Worm (Caenorhabditis elegans) whole organism, L1 larva: ENCODE measurements around the gene T22F3.10.

ENCODE experiments used
- C16A3.4 ChIP-seq: fragments of 150-350 bp; optimal IDR thresholded peaks from 2 replicates; lab custom pipeline; 2014; ENCODE audit warnings: missing biosample characterization, missing genetic modification characterization
- F16B12.6 ChIP-seq: fragments of 150-350 bp; optimal IDR thresholded peaks from 2 replicates; lab custom pipeline; 2014; ENCODE audit warnings: missing biosample characterization, missing genetic modification characterization
- alr-1 ChIP-seq: fragments of 200-800 bp; sonication (Bioruptor generic); optimal IDR thresholded peaks from 2 replicates; lab custom pipeline; 2018; ENCODE audit warnings: borderline replicate concordance, mild to moderate bottlenecking, missing genetic modification characterization, missing compliant biosample characterization
- blmp-1 ChIP-seq: fragments of 150-350 bp; optimal IDR thresholded peaks from 2 replicates; lab custom pipeline; 2014; ENCODE audit warnings: missing biosample characterization, missing genetic modification characterization
- ceh-82 ChIP-seq, 3 experiments: fragments of 150-350 bp in 1 of 3; sonication (generic microtip) in 2 of 3; optimal IDR thresholded peaks; 2 replicates each; lab custom pipeline; 2014 to 2017; ENCODE audit warnings: missing biosample characterization in 3 of 3, missing genetic modification characterization in 3 of 3
- ces-1 ChIP-seq: fragments of 150-350 bp; optimal IDR thresholded peaks from 2 replicates; lab custom pipeline; 2014; ENCODE audit warnings: missing biosample characterization, missing genetic modification reagents, missing genetic modification characterization
- dpl-1 ChIP-seq, 3 experiments: fragments of 150-350 bp in 2 of 3; sonication (generic microtip) in 1 of 3; optimal IDR thresholded peaks; 2 replicates each; lab custom pipeline; 2014 to 2017; ENCODE audit warnings: missing biosample characterization in 3 of 3, missing genetic modification characterization in 3 of 3, missing genetic modification reagents in 3 of 3
- dsc-1 ChIP-seq: sonication (generic microtip); optimal IDR thresholded peaks from 2 replicates; lab custom pipeline; 2016; ENCODE audit warnings: mild to moderate bottlenecking, missing genetic modification characterization, missing compliant biosample characterization
- efl-1 ChIP-seq, 4 experiments: fragments of 150-350 bp; optimal IDR thresholded peaks in 3 of 4; peaks in 1 of 4; 1 replicate in 1 of 4; 2 replicates in 3 of 4; lab custom pipeline; 2014; ENCODE audit warnings: missing biosample characterization in 2 of 4, missing genetic modification characterization in 2 of 4, missing genetic modification reagents in 2 of 4
- efl-3 ChIP-seq: fragments of 200-800 bp; sonication (Bioruptor generic); optimal IDR thresholded peaks from 2 replicates; lab custom pipeline; 2018; ENCODE audit warnings: mild to moderate bottlenecking, missing genetic modification characterization, missing compliant biosample characterization
- egl-27 ChIP-seq, 2 experiments: fragments of 150-350 bp in 1 of 2; sonication (generic microtip); optimal IDR thresholded peaks; 3 replicates each; lab custom pipeline; 2017 to 2018; ENCODE audit warnings: missing biosample characterization in 2 of 2, missing genetic modification characterization in 2 of 2, missing genetic modification reagents in 2 of 2
- elt-3 ChIP-seq, 6 experiments: fragments of 150-350 bp in 1 of 6; sonication (generic microtip); optimal IDR thresholded peaks; 2 replicates each; lab custom pipeline; 2017 to 2018; ENCODE audit warnings: missing biosample characterization in 6 of 6, missing genetic modification characterization in 6 of 6, inconsistent platforms in 1 of 6
- ets-5 ChIP-seq: fragments of 200-800 bp; sonication (Bioruptor generic); IDR thresholded peaks from 2 replicates; pipeline ENCODE4 v1.3.6; 2022; ENCODE audit warnings: missing genetic modification characterization, missing compliant biosample characterization
- fkh-8 ChIP-seq: sonication (generic microtip); optimal IDR thresholded peaks from 2 replicates; lab custom pipeline; 2016; ENCODE audit warnings: mild to moderate bottlenecking, missing genetic modification characterization, missing compliant biosample characterization
- hlh-4 ChIP-seq: sonication (generic microtip); optimal IDR thresholded peaks from 2 replicates; lab custom pipeline; 2016; ENCODE audit warnings: mild to moderate bottlenecking, missing genetic modification characterization, missing compliant biosample characterization
- hpl-2 ChIP-seq: fragments of 150-350 bp; optimal IDR thresholded peaks from 2 replicates; lab custom pipeline; 2014; ENCODE audit warnings: missing biosample characterization, missing genetic modification reagents, missing genetic modification characterization
- isw-1 ChIP-seq: fragments of 200-800 bp; sonication (Bioruptor generic); IDR thresholded peaks from 2 replicates; pipeline ENCODE4 v1.3.6; 2022; ENCODE audit warnings: missing genetic modification characterization, missing compliant biosample characterization
- lin-14 ChIP-seq: fragments of 200-800 bp; sonication (Bioruptor generic); optimal IDR thresholded peaks from 2 replicates; lab custom pipeline; 2018; ENCODE audit warnings: mild to moderate bottlenecking, missing genetic modification characterization, moderate library complexity, missing compliant biosample characterization
- lin-35 ChIP-seq, 2 experiments: fragments of 150-350 bp; optimal IDR thresholded peaks; 2 replicates each; lab custom pipeline; 2014; ENCODE audit warnings: missing biosample characterization in 2 of 2, missing genetic modification characterization in 2 of 2, missing genetic modification reagents in 2 of 2
- lir-3 ChIP-seq: sonication (generic microtip); optimal IDR thresholded peaks from 2 replicates; lab custom pipeline; 2016; ENCODE audit warnings: mild to moderate bottlenecking, missing genetic modification characterization, moderate library complexity, missing compliant biosample characterization; ENCODE audit not compliant: poor library complexity
- lsy-2 ChIP-seq, 2 experiments: fragments of 150-350 bp; optimal IDR thresholded peaks; 2 replicates each; lab custom pipeline; 2014; ENCODE audit warnings: missing biosample characterization in 2 of 2, missing genetic modification characterization in 2 of 2
- mab-9 ChIP-seq: fragments of 200-800 bp; sonication (Bioruptor generic); IDR thresholded peaks from 2 replicates; pipeline ENCODE4 v1.3.6; 2022; ENCODE audit warnings: missing genetic modification reagents, missing genetic modification characterization, missing compliant biosample characterization
- mdl-1 ChIP-seq, 2 experiments: fragments of 150-350 bp; optimal IDR thresholded peaks; 2 replicates each; lab custom pipeline; 2014 to 2017; ENCODE audit warnings: missing biosample characterization in 2 of 2, missing genetic modification characterization in 2 of 2, inconsistent platforms in 1 of 2
- nhr-12 ChIP-seq: sonication (generic microtip); optimal IDR thresholded peaks from 2 replicates; lab custom pipeline; 2017; ENCODE audit warnings: missing biosample characterization, missing genetic modification characterization
- nhr-20 ChIP-seq: sonication (generic microtip); optimal IDR thresholded peaks from 2 replicates; lab custom pipeline; 2016; ENCODE audit warnings: mild to moderate bottlenecking, missing genetic modification characterization, missing compliant biosample characterization
- nhr-237 ChIP-seq: fragments of 150-350 bp; optimal IDR thresholded peaks from 2 replicates; lab custom pipeline; 2014; ENCODE audit warnings: missing biosample characterization, missing genetic modification characterization
- nhr-76 ChIP-seq: sonication (generic microtip); optimal IDR thresholded peaks from 2 replicates; lab custom pipeline; 2017; ENCODE audit warnings: missing biosample characterization, missing genetic modification characterization
- nhr-77 ChIP-seq: fragments of 150-350 bp; optimal IDR thresholded peaks from 2 replicates; lab custom pipeline; 2014; ENCODE audit warnings: missing biosample characterization, missing genetic modification characterization
- nhr-84 ChIP-seq: sonication (generic microtip); optimal IDR thresholded peaks from 2 replicates; lab custom pipeline; 2017; ENCODE audit warnings: missing biosample characterization, missing genetic modification characterization
- nhr-85 ChIP-seq: sonication (generic microtip); peaks from one replicate; lab custom pipeline; 2016; ENCODE audit warnings: missing genetic modification characterization, inconsistent platforms, missing compliant biosample characterization
- skn-1 ChIP-seq: fragments of 150-350 bp; optimal IDR thresholded peaks from 2 replicates; lab custom pipeline; 2014; ENCODE audit warnings: missing biosample characterization, missing genetic modification characterization
- snpc-4 ChIP-seq: fragments of 150-350 bp; optimal IDR thresholded peaks from 2 replicates; lab custom pipeline; 2014; ENCODE audit warnings: missing biosample characterization, missing genetic modification characterization
- tbx-2 ChIP-seq: sonication (generic microtip); optimal IDR thresholded peaks from 2 replicates; lab custom pipeline; 2016; ENCODE audit warnings: missing genetic modification characterization, missing compliant biosample characterization
- unc-130 ChIP-seq: fragments of 150-350 bp; optimal IDR thresholded peaks from 2 replicates; lab custom pipeline; 2017; ENCODE audit warnings: missing biosample characterization, missing genetic modification characterization, inconsistent platforms
- vab-15 ChIP-seq: sonication (generic microtip); optimal IDR thresholded peaks from 2 replicates; lab custom pipeline; 2017; ENCODE audit warnings: missing genotype, mild to moderate bottlenecking, missing genetic modification characterization, missing compliant biosample characterization
- zag-1 ChIP-seq: fragments of 150-350 bp; optimal IDR thresholded peaks from 2 replicates; lab custom pipeline; 2014; ENCODE audit warnings: missing biosample characterization, missing genetic modification characterization

T22F3.10 gene

DNA sequence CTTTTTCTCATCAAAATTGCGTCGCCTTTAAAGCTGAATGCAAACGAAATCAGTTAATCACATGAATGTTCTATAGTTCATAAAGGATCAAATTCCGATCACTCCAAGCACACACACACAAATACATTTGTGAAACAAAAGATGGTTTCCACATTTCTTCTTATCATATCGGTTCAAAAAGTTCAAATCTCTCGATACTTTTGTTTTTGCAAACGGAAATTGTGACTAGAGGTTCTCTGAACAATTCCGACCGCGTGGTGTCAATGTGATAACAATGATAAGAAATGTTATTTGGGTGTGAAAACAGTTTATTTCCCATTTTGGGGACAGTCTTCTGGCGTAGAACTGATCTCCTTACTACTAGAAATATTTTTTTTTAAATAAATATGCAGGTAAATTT lies 5.3 kb upstream of the T22F3.10 start (continued):
- no peak for TF ChIP-seq lir-3 (tag; lab: Kevin White, UChicago)
- TF ChIP-seq hpl-2 (GFP tag; lab: Kevin White, UChicago), result no peak
- no peak for TF ChIP-seq lin-35 (GFP tag; optimal IDR thresholded peaks at IDR 0.05; lab: Kevin White, UChicago)
- no peak for TF ChIP-seq egl-27 (tag; optimal IDR thresholded peaks at IDR 0.05; lab: Kevin White, UChicago)
- TF ChIP-seq snpc-4, result no peak
- TF ChIP-seq vab-15 (tag; lab: Kevin White, UChicago), result no peak
- no peak for TF ChIP-seq F16B12.6 (tag; lab: Kevin White, UChicago)
- TF ChIP-seq nhr-237 (tag; lab: Kevin White, UChicago), result no peak
- no peak for TF ChIP-seq hlh-4 (tag; lab: Kevin White, UChicago)
- TF ChIP-seq isw-1, result no peak
- TF ChIP-seq nhr-77 (tag; lab: Kevin White, UChicago), result no peak
- no peak for TF ChIP-seq ceh-82 (tag; optimal IDR thresholded peaks at IDR 0.05; lab: Kevin White, UChicago)
- no peak for TF ChIP-seq nhr-12
- TF ChIP-seq efl-1 (optimal IDR thresholded peaks at IDR 0.05; lab: Kevin White, UChicago), result no peak
- peak in 1 of 2 experiments; percentile 22 for TF ChIP-seq efl-1 (GFP tag; optimal IDR thresholded peaks at IDR 0.05 in 1 of 2; lab: Kevin White, UChicago)
- TF ChIP-seq elt-3 (tag; optimal IDR thresholded peaks at IDR 0.05; lab: Kevin White, UChicago), result peak in 4 of 6 experiments; percentile 47 to 99 (median 65)
- no peak for TF ChIP-seq skn-1 (tag; lab: Kevin White, UChicago)
- no peak for TF ChIP-seq ets-5 (GFP tag; lab: Robert Waterston, UW)
- no peak for TF ChIP-seq zag-1 (tag; lab: Kevin White, UChicago)
- no peak for TF ChIP-seq nhr-84 (tag; lab: Kevin White, UChicago)
- no peak for TF ChIP-seq mab-9
- TF ChIP-seq, all 84 proteins: peak for 7

ce11 chrV:3614397-3614796 lies 2.8 kb upstream of the T22F3.10 start, which contains the start of gene T22F3.11:
TSS of gene T22F3.11 (minus strand) at chrV:3614553.
- TF ChIP-seq efl-1 (optimal IDR thresholded peaks at IDR 0.05; lab: Kevin White, UChicago) (no peak), efl-1 (GFP tag; optimal IDR thresholded peaks at IDR 0.05 in 1 of 2; lab: Kevin White, UChicago) (peak in 1 of 2 experiments; percentile 61), fkh-8 (tag; lab: Kevin White, UChicago) (no peak), blmp-1 (tag; lab: Kevin White, UChicago) (peak; percentile 78)

ce11 chrV:3613042-3613441 lies 1.5 kb upstream of the T22F3.10 start:
- no peak for TF ChIP-seq alr-1
- no peak for TF ChIP-seq efl-1 (optimal IDR thresholded peaks at IDR 0.05; lab: Kevin White, UChicago)
- peak in 1 of 2 experiments; percentile 26 for TF ChIP-seq efl-1 (GFP tag; optimal IDR thresholded peaks at IDR 0.05 in 1 of 2; lab: Kevin White, UChicago)

- TF ChIP-seq lin-14 (GFP tag; lab: Kevin White, UChicago) (peak; percentile 56), nhr-20 (peak; percentile 77), unc-130 (tag; lab: Kevin White, UChicago) (peak; percentile 87), nhr-85 (peak; percentile 61), dpl-1 (GFP tag; optimal IDR thresholded peaks at IDR 0.05; lab: Kevin White, UChicago) (peak in 1 of 3 experiments; percentile 15), lsy-2 (tag; optimal IDR thresholded peaks at IDR 0.05; lab: Kevin White, UChicago) (peak in 1 of 2 experiments; percentile 49), blmp-1 (tag; lab: Kevin White, UChicago) (peak; percentile 84), C16A3.4 (tag; lab: Kevin White, UChicago) (peak; percentile 40), tbx-2 (tag; lab: Kevin White, UChicago) (peak; percentile 2), mdl-1 (tag; optimal IDR thresholded peaks at IDR 0.05; lab: Kevin White, UChicago) (peak in 1 of 2 experiments; percentile 76), nhr-76 (tag; lab: Kevin White, UChicago) (no peak), isw-1 (no peak), dsc-1 (tag; lab: Kevin White, UChicago) (no peak), elt-3 (tag; optimal IDR thresholded peaks at IDR 0.05; lab: Kevin White, UChicago) (peak in 5 of 6 experiments; percentile 36 to 99 (median 89)), efl-3 (GFP tag; lab: Kevin White, UChicago) (no peak), ces-1 (GFP tag; lab: Kevin White, UChicago) (no peak)
Observed at ce11 chrV:3610709-3611108, 845 bp downstream of the T22F3.10 start.
